Fruit fly (Drosophila melanogaster) whole organism, embryonic: ENCODE measurements around the gene CG18766.

ENCODE experiments used
- Awh ChIP-seq: fragments of 200-800 bp; sonication (Bioruptor generic); IDR thresholded peaks from 2 replicates; pipeline ENCODE4, ENCODE4 v1.3.6; 2022; ENCODE audit warnings: missing biosample characterization, missing genetic modification characterization
- Bteb2 ChIP-seq: fragments of 200-800 bp; sonication (Bioruptor generic); optimal IDR thresholded peaks from 2 replicates; lab custom pipeline; 2016; ENCODE audit warnings: missing biosample characterization, missing genetic modification characterization
- CG10543 ChIP-seq: fragments of 200-800 bp; sonication (Bioruptor generic); optimal IDR thresholded peaks from 3 replicates; lab custom pipeline; 2017; ENCODE audit warnings: missing biosample characterization, mild to moderate bottlenecking, missing genetic modification characterization, moderate library complexity
- CG11456 ChIP-seq: fragments of 200-800 bp; sonication (Bioruptor generic); IDR thresholded peaks from 3 replicates; pipeline ENCODE4 v1.3.6; 2022; ENCODE audit warnings: missing biosample characterization, missing genetic modification characterization
- CG13424 ChIP-seq: fragments of 200-800 bp; sonication (Bioruptor generic); optimal IDR thresholded peaks from 2 replicates; lab custom pipeline; 2019; ENCODE audit warnings: missing biosample characterization, mild to moderate bottlenecking, missing genetic modification characterization, moderate library complexity
- CG1603 ChIP-seq: fragments of 200-800 bp; sonication (Bioruptor generic); optimal IDR thresholded peaks from 2 replicates; lab custom pipeline; 2019; ENCODE audit warnings: missing biosample characterization, mild to moderate bottlenecking, missing genetic modification characterization, moderate library complexity
- CG16813 ChIP-seq: fragments of 200-800 bp; sonication (Bioruptor generic); IDR thresholded peaks from 3 replicates; pipeline ENCODE4 v1.3.6; 2022; ENCODE audit warnings: missing biosample characterization, missing genetic modification characterization; ENCODE audit not compliant: partially characterized antibody
- CG17359 ChIP-seq: fragments of 200-800 bp; sonication (Bioruptor generic); optimal IDR thresholded peaks from 3 replicates; lab custom pipeline; 2018; ENCODE audit warnings: missing biosample characterization, mild to moderate bottlenecking, missing genetic modification characterization, moderate library complexity
- CG17385 ChIP-seq: fragments of 200-800 bp; sonication (Bioruptor generic); optimal IDR thresholded peaks from 3 replicates; lab custom pipeline; 2018; ENCODE audit warnings: missing biosample characterization, mild to moderate bottlenecking, missing genetic modification characterization
- CG2120 ChIP-seq: fragments of 200-800 bp; sonication (Bioruptor generic); optimal IDR thresholded peaks from 3 replicates; lab custom pipeline; 2016; ENCODE audit warnings: missing biosample characterization, missing genetic modification characterization
- CG30020 ChIP-seq: fragments of 200-800 bp; optimal IDR thresholded peaks from 2 replicates; lab custom pipeline; 2019; ENCODE audit warnings: missing biosample characterization, mild to moderate bottlenecking, missing genetic modification characterization, moderate library complexity
- CG3065 ChIP-seq: fragments of 200-800 bp; sonication (Bioruptor generic); optimal IDR thresholded peaks from 2 replicates; lab custom pipeline; 2016; ENCODE audit warnings: missing biosample characterization, missing genetic modification characterization
- CG31365 ChIP-seq: fragments of 200-800 bp; sonication (Bioruptor generic); optimal IDR thresholded peaks from 2 replicates; lab custom pipeline; 2018; ENCODE audit warnings: missing biosample characterization, mild to moderate bottlenecking, missing genetic modification characterization
- CG3838 ChIP-seq: fragments of 200-800 bp; sonication (Bioruptor generic); optimal IDR thresholded peaks from 3 replicates; lab custom pipeline; 2016; ENCODE audit warnings: missing biosample characterization, missing genetic modification characterization
- CG6791 ChIP-seq: fragments of 200-800 bp; sonication (Bioruptor generic); IDR thresholded peaks from 3 replicates; pipeline ENCODE4 v1.3.6; 2022; ENCODE audit warnings: missing biosample characterization, missing genetic modification characterization; ENCODE audit not compliant: partially characterized antibody
- CG8944 ChIP-seq: fragments of 200-800 bp; sonication (Bioruptor generic); optimal IDR thresholded peaks from 3 replicates; lab custom pipeline; 2016; ENCODE audit warnings: missing biosample characterization, missing genetic modification characterization
- CG9817 ChIP-seq: fragments of 200-800 bp; sonication (Bioruptor generic); optimal IDR thresholded peaks from 2 replicates; lab custom pipeline; 2018; ENCODE audit warnings: missing biosample characterization, mild to moderate bottlenecking, missing genetic modification characterization, moderate library complexity
- CHES-1-like ChIP-seq: fragments of 200-800 bp; sonication (Bioruptor generic); optimal IDR thresholded peaks from 2 replicates; lab custom pipeline; 2016; ENCODE audit warnings: missing biosample characterization, missing genetic modification characterization
- CTCF ChIP-seq: fragments of 200-800 bp; sonication (Bioruptor generic); optimal IDR thresholded peaks from 2 replicates; lab custom pipeline; 2017; ENCODE audit warnings: missing biosample characterization, mild to moderate bottlenecking, missing genetic modification characterization, moderate library complexity
- Chrac-16 ChIP-seq: fragments of 200-800 bp; sonication (Bioruptor generic); optimal IDR thresholded peaks from 3 replicates; lab custom pipeline; 2016; ENCODE audit warnings: missing biosample characterization, missing genetic modification characterization
- Dad ChIP-seq: fragments of 200-800 bp; sonication (Bioruptor generic); optimal IDR thresholded peaks from 3 replicates; lab custom pipeline; 2016; ENCODE audit warnings: missing biosample characterization, missing genetic modification characterization
- Deaf1 ChIP-seq: fragments of 200-800 bp; optimal IDR thresholded peaks from 3 replicates; lab custom pipeline; 2019; ENCODE audit warnings: missing biosample characterization, mild to moderate bottlenecking, missing genetic modification characterization, moderate library complexity
- Dek ChIP-seq: fragments of 200-800 bp; sonication (Bioruptor generic); optimal IDR thresholded peaks from 3 replicates; lab custom pipeline; 2019; ENCODE audit warnings: missing biosample characterization, mild to moderate bottlenecking, missing genetic modification characterization, moderate library complexity
- Dip3 ChIP-seq: fragments of 200-800 bp; sonication (Bioruptor generic); optimal IDR thresholded peaks from 3 replicates; lab custom pipeline; 2016; ENCODE audit warnings: missing biosample characterization, missing genetic modification characterization
- Dref ChIP-seq: fragments of 200-800 bp; sonication (Bioruptor generic); IDR thresholded peaks from 2 replicates; pipeline ENCODE4 v1.3.6; 2022; ENCODE audit warnings: missing biosample characterization, missing genetic modification characterization
- GATAe ChIP-seq: fragments of 200-800 bp; sonication (Bioruptor generic); conservative IDR thresholded peaks from 2 replicates; pipeline ENCODE4 v1.3.6; 2022; ENCODE audit warnings: missing biosample characterization, missing genetic modification characterization
- Hand ChIP-seq: fragments of 200-800 bp; sonication (Bioruptor generic); optimal IDR thresholded peaks from 2 replicates; lab custom pipeline; 2017; ENCODE audit warnings: mild to moderate bottlenecking, missing biosample characterization, missing genetic modification reagents, missing genetic modification characterization
- Med ChIP-seq: fragments of 200-800 bp; sonication (Bioruptor generic); peaks from one replicate; lab custom pipeline; 2016; ENCODE audit warnings: missing biosample characterization, missing genetic modification characterization, mild to moderate bottlenecking, inconsistent platforms, moderate library complexity
- Myb ChIP-seq: fragments of 200-800 bp; sonication (Bioruptor generic); optimal IDR thresholded peaks from 2 replicates; lab custom pipeline; 2016; ENCODE audit warnings: missing biosample characterization, missing genetic modification characterization
- YL-1 ChIP-seq: fragments of 200-800 bp; sonication (Bioruptor generic); optimal IDR thresholded peaks from 3 replicates; lab custom pipeline; 2017; ENCODE audit warnings: missing biosample characterization, mild to moderate bottlenecking, missing genetic modification characterization
- br ChIP-seq: fragments of >200 bp; optimal IDR thresholded peaks from 2 replicates; lab custom pipeline; 2017
- chn ChIP-seq: fragments of 200-800 bp; sonication (Bioruptor generic); optimal IDR thresholded peaks from 2 replicates; lab custom pipeline; 2016; ENCODE audit warnings: missing biosample characterization, missing genetic modification characterization
- dimm ChIP-seq: fragments of 200-800 bp; sonication (Bioruptor generic); IDR thresholded peaks from 2 replicates; pipeline ENCODE4 v1.3.6; 2022; ENCODE audit warnings: missing biosample characterization, missing genetic modification characterization
- dpn ChIP-seq, 2 experiments: fragments of 200-800 bp; sonication (Bioruptor generic); optimal IDR thresholded peaks; 3 replicates each; lab custom pipeline; 2016; ENCODE audit warnings: missing biosample characterization in 2 of 2, missing genetic modification characterization in 2 of 2
- grn ChIP-seq: fragments of 200-800 bp; sonication (Bioruptor generic); optimal IDR thresholded peaks from 3 replicates; lab custom pipeline; 2017; ENCODE audit warnings: missing biosample characterization, missing genetic modification characterization
- hb ChIP-seq: fragments of 200-800 bp; sonication (Bioruptor generic); IDR thresholded peaks from 3 replicates; pipeline ENCODE4 v1.3.6; 2022; ENCODE audit warnings: missing biosample characterization, missing genetic modification characterization; ENCODE audit not compliant: partially characterized antibody
- hth ChIP-seq: fragments of >200 bp; optimal IDR thresholded peaks from 2 replicates; lab custom pipeline; 2017; ENCODE audit warnings: inconsistent platforms
- inv ChIP-seq: fragments of 200-800 bp; sonication (Bioruptor generic); IDR thresholded peaks from 2 replicates; pipeline ENCODE4 v1.3.6; 2022; ENCODE audit warnings: missing biosample characterization, missing genetic modification characterization; ENCODE audit not compliant: partially characterized antibody
- nau ChIP-seq: fragments of 200-800 bp; sonication (Bioruptor generic); optimal IDR thresholded peaks from 3 replicates; lab custom pipeline; 2017; ENCODE audit warnings: missing biosample characterization, mild to moderate bottlenecking, missing genetic modification characterization, missing genetic modification reagents
- otp ChIP-seq: fragments of 200-800 bp; sonication (Bioruptor generic); IDR thresholded peaks from 3 replicates; pipeline ENCODE4, ENCODE4 v1.3.6; 2022; ENCODE audit warnings: missing biosample characterization, missing genetic modification characterization
- peb ChIP-seq: fragments of 200-800 bp; sonication (Bioruptor generic); IDR thresholded peaks from 2 replicates; pipeline ENCODE4 v1.3.6; 2022; ENCODE audit warnings: missing biosample characterization, missing genetic modification characterization
- phol ChIP-seq: fragments of 200-800 bp; sonication (Bioruptor generic); optimal IDR thresholded peaks from 3 replicates; lab custom pipeline; 2018; ENCODE audit warnings: missing biosample characterization, mild to moderate bottlenecking, missing genetic modification characterization, moderate library complexity
- repo ChIP-seq: fragments of 200-800 bp; sonication (Bioruptor generic); optimal IDR thresholded peaks from 2 replicates; lab custom pipeline; 2016; ENCODE audit warnings: missing biosample characterization, missing genetic modification characterization
- slbo ChIP-seq: fragments of 200-800 bp; sonication (Bioruptor generic); IDR thresholded peaks from 2 replicates; pipeline ENCODE4 v1.3.6; 2022; ENCODE audit warnings: missing biosample characterization, missing genetic modification characterization
- stwl ChIP-seq: fragments of 200-800 bp; sonication (Bioruptor generic); optimal IDR thresholded peaks from 3 replicates; lab custom pipeline; 2018; ENCODE audit warnings: missing biosample characterization, mild to moderate bottlenecking, missing genetic modification characterization, moderate library complexity
- toy ChIP-seq: fragments of 200-800 bp; sonication (Bioruptor generic); IDR thresholded peaks from 2 replicates; pipeline ENCODE4 v1.3.6; 2022; ENCODE audit warnings: missing biosample characterization, missing genetic modification characterization
- ttk ChIP-seq: fragments of 200-800 bp; sonication (Bioruptor generic); IDR thresholded peaks from 2 replicates; pipeline ENCODE4 v2.1.2; 2022; ENCODE audit warnings: missing biosample characterization, missing genetic modification characterization
- twi ChIP-seq: fragments of 200-800 bp; optimal IDR thresholded peaks from 2 replicates; lab custom pipeline; 2019; ENCODE audit warnings: missing biosample characterization, mild to moderate bottlenecking, missing genetic modification characterization, moderate library complexity
- tx ChIP-seq: fragments of 200-800 bp; sonication (Bioruptor generic); optimal IDR thresholded peaks from 2 replicates; lab custom pipeline; 2016; ENCODE audit warnings: missing biosample characterization, missing genetic modification characterization
- zfh1 ChIP-seq: fragments of 200-800 bp; sonication (Bioruptor generic); IDR thresholded peaks from 3 replicates; pipeline ENCODE4 v1.3.6; 2022; ENCODE audit warnings: missing biosample characterization, missing genetic modification characterization

Gene CG18766

DNA sequence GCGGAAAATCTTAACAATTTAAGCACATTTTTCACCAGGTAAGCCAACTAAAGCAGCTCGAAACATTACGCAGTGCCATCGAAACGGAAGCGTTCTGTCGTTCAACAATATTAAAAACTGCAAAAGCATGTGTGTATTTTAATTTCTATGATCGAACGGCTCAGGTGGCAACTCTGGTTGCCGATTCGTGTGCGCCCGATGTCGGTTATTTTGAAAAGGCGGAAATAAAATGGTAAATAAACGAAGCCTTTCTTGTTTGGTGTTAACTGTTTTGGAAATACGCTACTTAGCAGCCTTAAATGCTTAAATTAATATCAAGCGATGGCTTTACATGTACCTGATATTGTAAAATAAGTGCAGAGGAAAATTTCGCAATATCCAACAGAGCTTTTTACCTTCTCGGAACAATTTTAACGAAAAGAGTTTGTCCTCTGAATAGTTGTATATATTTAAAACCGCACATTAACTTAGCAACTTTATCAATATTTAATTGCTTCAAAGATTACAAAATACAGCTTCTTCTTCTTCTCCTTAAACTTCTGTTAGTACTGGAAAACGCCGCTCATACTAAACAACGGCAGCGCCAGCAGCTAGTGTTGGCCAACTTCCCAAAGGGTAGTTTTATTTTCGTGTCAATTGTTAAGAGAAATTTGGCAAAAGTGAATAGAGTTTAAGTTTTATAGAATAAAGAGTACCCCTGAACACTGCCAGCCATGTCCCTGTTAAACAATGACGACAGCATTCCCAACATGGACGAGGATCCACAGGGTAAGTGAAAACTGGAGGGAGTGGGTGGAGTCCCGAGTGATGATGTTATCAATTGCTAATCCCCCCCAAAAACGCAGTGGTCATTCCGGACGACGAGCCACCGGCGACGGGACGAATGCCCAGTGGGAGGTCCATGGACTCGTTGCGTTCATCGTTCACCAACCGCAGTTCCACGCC is 28.3 kb upstream of the CG18766 start, which contains the start of gene CG5934 (continued):
- peak; percentile 24 for TF ChIP-seq phol
- TF ChIP-seq grn (GFP tag; lab: Kevin White, UChicago), result peak; percentile 20
- peak; percentile 53 for TF ChIP-seq CTCF (GFP tag; lab: Kevin White, UChicago)
- peak; percentile 28 for TF ChIP-seq Dad (GFP tag; lab: Kevin White, UChicago)
- no peak for TF ChIP-seq CG13424 (tag; lab: Kevin White, UChicago)
- TF ChIP-seq CG9817, result peak; percentile 36
- TF ChIP-seq CG3838 (GFP tag; lab: Kevin White, UChicago), result no peak
- TF ChIP-seq Hand (GFP tag; lab: Kevin White, UChicago), result no peak
- TF ChIP-seq hth, result no peak
- TF ChIP-seq CG3065, result no peak
- peak; percentile 44 for TF ChIP-seq CG1603
- TF ChIP-seq CG6791 (GFP tag; lab: Robert Waterston, UW), result no peak
- peak; percentile 90 for TF ChIP-seq Myb
- peak; percentile 59 for TF ChIP-seq CG2120 (GFP tag; lab: Kevin White, UChicago)
- peak; percentile 43 for TF ChIP-seq Dek (tag; lab: Kevin White, UChicago)
- TF ChIP-seq Awh (GFP tag; lab: Robert Waterston, UW), result no peak
- peak; percentile 48; the same call in 1 of the 2 replicates for TF ChIP-seq ttk (GFP tag; lab: Robert Waterston, UW)
- no peak for TF ChIP-seq toy
- TF ChIP-seq hb (GFP tag; lab: Robert Waterston, UW), result no peak
- TF ChIP-seq Bteb2 (GFP tag; lab: Kevin White, UChicago), result peak; percentile 19
- no peak for TF ChIP-seq CG8944 (GFP tag; lab: Kevin White, UChicago)
- no peak for TF ChIP-seq CG10543
- no peak for TF ChIP-seq chn (GFP tag; lab: Kevin White, UChicago)
- peak; percentile 75 for TF ChIP-seq slbo (GFP tag; lab: Robert Waterston, UW)
- TF ChIP-seq CG11456, result peak; percentile 77; the same call in 2 of the 3 replicates
- TF ChIP-seq dimm, result no peak
- peak in 1 of 2 experiments; percentile 32 for TF ChIP-seq dpn (GFP tag; optimal IDR thresholded peaks at IDR 0.05; lab: Kevin White, UChicago)
- no peak for TF ChIP-seq peb (GFP tag; lab: Robert Waterston, UW)
- no peak for TF ChIP-seq br
- peak; percentile 75 for TF ChIP-seq stwl (tag; lab: Kevin White, UChicago)
- peak; percentile 40 for TF ChIP-seq CHES-1-like (GFP tag; lab: Kevin White, UChicago)
- TF ChIP-seq YL-1 (GFP tag; lab: Kevin White, UChicago), result peak; percentile 1
- TF ChIP-seq CG17359 (tag; lab: Kevin White, UChicago), result peak; percentile 35
- peak; percentile 72 for TF ChIP-seq Deaf1 (tag; lab: Kevin White, UChicago)
- TF ChIP-seq Dip3, result peak; percentile 50
- TF ChIP-seq GATAe (GFP tag; lab: Robert Waterston, UW), result no peak
- peak; percentile 18; the same call in 1 of the 3 replicates for TF ChIP-seq zfh1
- TF ChIP-seq CG16813 (GFP tag; lab: Robert Waterston, UW), result 0 out of 3 replicates have a peak, but pooled peaks have one; percentile 20
- peak; percentile 2 for TF ChIP-seq tx (GFP tag; lab: Kevin White, UChicago)
- no peak for TF ChIP-seq repo
- TF ChIP-seq Dref (GFP tag; lab: Robert Waterston, UW), result peak; percentile 44
- TF ChIP-seq CG17385, result peak; percentile 97
- no peak for TF ChIP-seq otp
- TF ChIP-seq Med (GFP tag; lab: Kevin White, UChicago), result peak; percentile 88
- TF ChIP-seq Chrac-16 (GFP tag; lab: Kevin White, UChicago), result peak; percentile 2
- TF ChIP-seq nau (GFP tag; lab: Kevin White, UChicago), result no peak
- TF ChIP-seq CG31365 (tag; lab: Kevin White, UChicago), result no peak
- TF ChIP-seq twi, result no peak
- TF ChIP-seq CG30020 (tag; lab: Kevin White, UChicago), result no peak
- TF ChIP-seq inv (GFP tag; lab: Robert Waterston, UW), result no peak
